Worm (Caenorhabditis elegans): Measurements from ENCODE around the gene ZK666.1.

ZK666.1 gene

DNA sequence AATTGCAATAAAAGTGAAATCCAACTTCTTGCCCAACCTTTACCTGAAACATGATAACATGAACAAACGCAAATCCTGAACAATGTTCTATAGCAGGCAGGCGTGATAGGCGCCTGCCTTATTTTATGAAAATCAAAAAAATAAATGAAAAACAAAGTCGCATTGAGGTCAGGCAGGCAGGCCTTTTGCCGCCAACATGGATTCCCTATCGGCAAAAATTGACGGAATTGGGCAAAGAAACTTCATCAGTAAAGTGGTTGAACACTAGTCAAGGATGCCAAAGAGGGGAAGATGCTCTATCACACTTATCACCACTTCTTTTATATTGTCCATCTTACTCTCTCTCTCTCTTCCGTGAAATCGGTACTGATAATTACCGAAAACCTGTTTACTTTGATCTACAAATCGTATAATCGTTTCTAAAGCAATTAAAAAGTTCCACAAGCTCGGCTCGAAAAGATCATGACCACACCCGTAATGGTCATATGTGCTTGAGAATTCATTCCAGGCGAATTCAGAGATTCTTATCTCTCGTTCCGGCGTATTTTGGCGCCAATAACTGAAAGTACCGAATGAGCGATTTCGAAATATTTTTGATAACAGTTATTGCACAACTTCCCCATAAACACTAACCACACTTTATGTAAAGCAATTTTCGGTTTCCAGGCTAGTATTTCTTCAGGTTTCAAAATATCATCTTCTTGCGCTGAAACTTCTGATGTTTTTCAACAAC is 10.8 kb upstream of the ZK666.1 start, which contains the start of the genes clec-60 and ZK666.11:
TSS of gene clec-60 (minus strand) at position 51 of the 733 bp plus-strand sequence.
TSS of gene ZK666.11 (plus strand) at position 699 of the 733 bp plus-strand sequence.
- TF ChIP-seq tbx-2 (tag; optimal IDR thresholded peaks at IDR 0.05) (no peak), ceh-28 (tag; optimal IDR thresholded peaks at IDR 0.05) (no peak), elt-2 (tag; optimal IDR thresholded peaks at IDR 0.05) (peak; percentile 57), unc-62 (GFP tag; optimal IDR thresholded peaks at IDR 0.05) (no peak), lsy-12 (tag; optimal IDR thresholded peaks at IDR 0.05) (no peak), skn-1 (tag; optimal IDR thresholded peaks at IDR 0.05) (no peak), hmg-11 (tag; optimal IDR thresholded peaks at IDR 0.05) (no peak), daf-12 (tag; optimal IDR thresholded peaks at IDR 0.05) (no peak), mml-1 (tag; optimal IDR thresholded peaks at IDR 0.05) (no peak), pqm-1 (tag; optimal IDR thresholded peaks at IDR 0.05) (peak; percentile 36), jun-1 (tag; optimal IDR thresholded peaks at IDR 0.05) (peak; percentile 7), fos-1 (tag; optimal IDR thresholded peaks at IDR 0.05) (no peak), ztf-11 (tag; optimal IDR thresholded peaks at IDR 0.05) (no peak), ceh-9 (tag; optimal IDR thresholded peaks at IDR 0.05) (no peak), nhr-76 (tag; optimal IDR thresholded peaks at IDR 0.05) (no peak), nhr-43 (tag; optimal IDR thresholded peaks at IDR 0.05; ENCODE audit: poor library complexity, severe bottlenecking) (no peak), nhr-67 (tag; optimal IDR thresholded peaks at IDR 0.05) (no peak), nhr-23 (tag; optimal IDR thresholded peaks at IDR 0.05) (no peak), ama-1 (optimal IDR thresholded peaks at IDR 0.05) (no peak)

- TF ChIP-seq fos-1 (tag; optimal IDR thresholded peaks at IDR 0.05) (no peak), nhr-237 (tag; optimal IDR thresholded peaks at IDR 0.05) (no peak), ztf-11 (tag; optimal IDR thresholded peaks at IDR 0.05) (no peak), snpc-4 (tag; optimal IDR thresholded peaks at IDR 0.05) (no peak), fkh-2 (tag; optimal IDR thresholded peaks at IDR 0.05) (no peak)
Observed at ce11 chrII:10480043-10480442, 8.9 kb upstream of the ZK666.1 start.

- TF ChIP-seq fkh-10 (GFP tag; optimal IDR thresholded peaks at IDR 0.05) (no peak), egl-27 (tag; optimal IDR thresholded peaks at IDR 0.05) (no peak), elt-1 (tag; optimal IDR thresholded peaks at IDR 0.05) (no peak), ztf-4 (tag; optimal IDR thresholded peaks at IDR 0.05) (no peak), ceh-82 (tag; optimal IDR thresholded peaks at IDR 0.05) (no peak), aly-2 (tag; optimal IDR thresholded peaks at IDR 0.05) (no peak), nhr-23 (tag; optimal IDR thresholded peaks at IDR 0.05) (no peak), egl-5 (tag; optimal IDR thresholded peaks at IDR 0.05) (no peak), ceh-28 (tag; optimal IDR thresholded peaks at IDR 0.05) (no peak), tbx-2 (tag; optimal IDR thresholded peaks at IDR 0.05) (no peak), nhr-28 (tag; optimal IDR thresholded peaks at IDR 0.05) (no peak), daf-12 (tag; optimal IDR thresholded peaks at IDR 0.05) (no peak), ceh-16 (tag; optimal IDR thresholded peaks at IDR 0.05) (no peak), nhr-77 (tag; optimal IDR thresholded peaks at IDR 0.05) (no peak)
Observed at ce11 chrII:10479348-10479747, 8.2 kb upstream of the ZK666.1 start, which contains the start of gene clec-59. Gene clec-59 (minus strand): TSS chrII:10479448.

DNA sequence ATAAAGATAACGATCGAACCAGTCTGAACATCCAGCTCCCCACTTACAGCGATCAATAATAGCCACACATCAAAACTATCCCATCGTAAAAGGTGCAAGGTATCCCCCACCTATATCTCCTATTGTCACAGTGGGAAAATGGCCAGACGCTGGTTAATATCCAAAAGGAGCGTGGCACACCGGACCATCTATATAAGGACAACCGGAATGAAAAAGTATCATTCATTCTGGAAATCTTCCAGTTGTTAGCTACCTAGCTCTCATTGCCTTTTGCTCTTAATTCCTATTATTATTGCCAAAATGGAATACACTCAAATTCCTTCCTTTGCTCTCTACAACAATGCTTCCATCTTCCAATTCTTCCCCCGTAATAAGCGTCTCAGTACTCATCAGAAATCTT is 5.8 kb upstream of the ZK666.1 start, which contains the start of gene ZK666.4:
TSS of gene ZK666.4 (plus strand) at position 301 of the 400 bp plus-strand sequence.
- TF ChIP-seq egl-5 (tag; optimal IDR thresholded peaks at IDR 0.05) (no peak), ama-1 (optimal IDR thresholded peaks at IDR 0.05) (no peak), tbx-2 (tag; optimal IDR thresholded peaks at IDR 0.05) (no peak), unc-62 (GFP tag; optimal IDR thresholded peaks at IDR 0.05) (no peak), lsy-12 (tag; optimal IDR thresholded peaks at IDR 0.05) (no peak), nhr-237 (tag; optimal IDR thresholded peaks at IDR 0.05) (no peak), nfya-1 (tag; optimal IDR thresholded peaks at IDR 0.05; ENCODE audit: insufficient read depth) (no peak), aly-2 (tag; optimal IDR thresholded peaks at IDR 0.05) (no peak), ZK546.5 (tag; optimal IDR thresholded peaks at IDR 0.05) (no peak), nhr-12 (tag; optimal IDR thresholded peaks at IDR 0.05) (no peak), ztf-11 (tag; optimal IDR thresholded peaks at IDR 0.05) (no peak), ceh-28 (tag; optimal IDR thresholded peaks at IDR 0.05) (no peak)

Measured in whole organism, L3 larva.